Fruit fly (Drosophila melanogaster): ENCODE results near the gene eIF5B.

Gene eIF5B

dm6 chr3L:3383965-3384595, 76.7 kb downstream of the eIF5B start (continued):
- TF ChIP-seq sc (optimal IDR thresholded peaks at IDR 0.05) (no peak), sc (GFP tag; optimal IDR thresholded peaks at IDR 0.05) (no peak), Neu2 (GFP tag; optimal IDR thresholded peaks at IDR 0.05; ENCODE audit: borderline replicate concordance) (no peak), oc (tag; optimal IDR thresholded peaks at IDR 0.05) (peak; percentile 81), en (GFP tag; optimal IDR thresholded peaks at IDR 0.05) (no peak), CG11696 (GFP tag; IDR thresholded peaks at IDR 0.05) (no peak), stc (GFP tag; IDR thresholded peaks at IDR 0.05) (no peak), chif (GFP tag; optimal IDR thresholded peaks at IDR 0.05) (no peak), B-H1 (GFP tag; IDR thresholded peaks at IDR 0.05) (no peak), gsb-n (tag; optimal IDR thresholded peaks at IDR 0.05) (peak; percentile 72), Lim3 (GFP tag; IDR thresholded peaks at IDR 0.05) (no peak), CG34376 (GFP tag; optimal IDR thresholded peaks at IDR 0.05) (no peak), kay (GFP tag; optimal IDR thresholded peaks at IDR 0.05) (no peak), CG15073 (GFP tag; optimal IDR thresholded peaks at IDR 0.05) (no peak), Sry-β (GFP tag; optimal IDR thresholded peaks at IDR 0.05) (no peak), CG8290 (GFP tag; optimal IDR thresholded peaks at IDR 0.05) (no peak), CG8290 (tag; optimal IDR thresholded peaks at IDR 0.05) (peak in 1 of 2 experiments; percentile 46), CG6765 (GFP tag; optimal IDR thresholded peaks at IDR 0.05) (no peak), lilli (GFP tag; optimal IDR thresholded peaks at IDR 0.05) (no peak), CG12769 (tag; optimal IDR thresholded peaks at IDR 0.05) (peak; percentile 87), pan (optimal IDR thresholded peaks at IDR 0.05) (no peak), pan (GFP tag; optimal IDR thresholded peaks at IDR 0.05 in 1 of 2, IDR thresholded peaks at IDR 0.05 in 1 of 2) (peak in 1 of 2 experiments; percentile 4), Doc2 (GFP tag; IDR thresholded peaks at IDR 0.05) (no peak), Dll (GFP tag; IDR thresholded peaks at IDR 0.05; ENCODE audit: partially characterized antibody) (no peak), Doc3 (GFP tag; IDR thresholded peaks at IDR 0.05; ENCODE audit: partially characterized antibody) (no peak), Dp (GFP tag; optimal IDR thresholded peaks at IDR 0.05) (no peak), otp (GFP tag; IDR thresholded peaks at IDR 0.05) (no peak), psq (GFP tag; optimal IDR thresholded peaks at IDR 0.05) (no peak), nerfin-1 (tag; optimal IDR thresholded peaks at IDR 0.05) (no peak), klu (GFP tag; IDR thresholded peaks at IDR 0.05) (no peak), lov (optimal IDR thresholded peaks at IDR 0.05) (no peak), lov (GFP tag; IDR thresholded peaks at IDR 0.05) (no peak), CG14014 (GFP tag; IDR thresholded peaks at IDR 0.05) (no peak), D19A (tag; optimal IDR thresholded peaks at IDR 0.05) (no peak), CG7357 (GFP tag; IDR thresholded peaks at IDR 0.05) (no peak), crol (GFP tag; IDR thresholded peaks at IDR 0.05) (peak; percentile 91), Atf6 (GFP tag; IDR thresholded peaks at IDR 0.05) (no peak), abd-A (tag; optimal IDR thresholded peaks at IDR 0.05) (peak; percentile 75), CG6854 (GFP tag; optimal IDR thresholded peaks at IDR 0.05) (no peak), chn (GFP tag; optimal IDR thresholded peaks at IDR 0.05) (no peak), dati (GFP tag; IDR thresholded peaks at IDR 0.05) (no peak), CG6254 (GFP tag; optimal IDR thresholded peaks at IDR 0.05) (no peak), CG12071 (GFP tag; optimal IDR thresholded peaks at IDR 0.05) (no peak), HLH4C (GFP tag; IDR thresholded peaks at IDR 0.05; ENCODE audit: partially characterized antibody) (no peak), Nf-YA (GFP tag; IDR thresholded peaks at IDR 0.05) (no peak), CHES-1-like (GFP tag; optimal IDR thresholded peaks at IDR 0.05) (no peak), emc (GFP tag; optimal IDR thresholded peaks at IDR 0.05) (no peak), Mrtf (GFP tag; IDR thresholded peaks at IDR 0.05) (0 out of 3 replicates have a peak, but pooled peaks have one; percentile 12), CG4820 (GFP tag; optimal IDR thresholded peaks at IDR 0.05) (no peak), odd (GFP tag; optimal IDR thresholded peaks at IDR 0.05) (no peak), CG14441 (GFP tag; IDR thresholded peaks at IDR 0.05) (no peak), MBD-R2 (GFP tag; IDR thresholded peaks at IDR 0.05) (no peak), CG6272 (GFP tag; IDR thresholded peaks at IDR 0.05) (no peak)
